Worm (Caenorhabditis elegans) whole organism, L1 larva: ENCODE data around the gene clec-170.
A peak's percentile ranks its signal among the peaks of the same experiment; 100 is the strongest.

Source experiments
- dpl-1 ChIP-seq, 3 experiments: fragments of 150-350 bp in 2 of 3; sonication (generic microtip) in 1 of 3; optimal IDR thresholded peaks; 2 replicates each; lab custom pipeline; 2014 to 2017; ENCODE audit warnings: missing biosample characterization in 3 of 3, missing genetic modification characterization in 3 of 3, missing genetic modification reagents in 3 of 3
- efl-1 ChIP-seq, 4 experiments: fragments of 150-350 bp; optimal IDR thresholded peaks in 3 of 4; peaks in 1 of 4; 1 replicate in 1 of 4; 2 replicates in 3 of 4; lab custom pipeline; 2014; ENCODE audit warnings: missing biosample characterization in 2 of 4, missing genetic modification characterization in 2 of 4, missing genetic modification reagents in 2 of 4
- lin-35 ChIP-seq, 2 experiments: fragments of 150-350 bp; optimal IDR thresholded peaks; 2 replicates each; lab custom pipeline; 2014; ENCODE audit warnings: missing biosample characterization in 2 of 2, missing genetic modification characterization in 2 of 2, missing genetic modification reagents in 2 of 2
- mdl-1 ChIP-seq, 2 experiments: fragments of 150-350 bp; optimal IDR thresholded peaks; 2 replicates each; lab custom pipeline; 2014 to 2017; ENCODE audit warnings: missing biosample characterization in 2 of 2, missing genetic modification characterization in 2 of 2, inconsistent platforms in 1 of 2
- unc-130 ChIP-seq: fragments of 150-350 bp; optimal IDR thresholded peaks from 2 replicates; lab custom pipeline; 2017; ENCODE audit warnings: missing biosample characterization, missing genetic modification characterization, inconsistent platforms
- vab-15 ChIP-seq: sonication (generic microtip); optimal IDR thresholded peaks from 2 replicates; lab custom pipeline; 2017; ENCODE audit warnings: missing genotype, mild to moderate bottlenecking, missing genetic modification characterization, missing compliant biosample characterization

ce11 chrIV:1310337-1310736 lies 43.7 kb downstream of the clec-170 start:
- TF ChIP-seq mdl-1 (tag; optimal IDR thresholded peaks at IDR 0.05; lab: Kevin White, UChicago) (no peak), dpl-1 (GFP tag; optimal IDR thresholded peaks at IDR 0.05; lab: Kevin White, UChicago) (peak in 2 of 3 experiments; percentile 49 to 54), unc-130 (tag; lab: Kevin White, UChicago) (no peak), vab-15 (tag; lab: Kevin White, UChicago) (no peak), efl-1 (optimal IDR thresholded peaks at IDR 0.05; lab: Kevin White, UChicago) (peak in 1 of 2 experiments; percentile 11), efl-1 (GFP tag; optimal IDR thresholded peaks at IDR 0.05 in 1 of 2; lab: Kevin White, UChicago) (peak; percentile 1 to 95), lin-35 (GFP tag; optimal IDR thresholded peaks at IDR 0.05; lab: Kevin White, UChicago) (no peak)
